Worm (Caenorhabditis elegans) whole organism, midembryonic: ENCODE measurements around the gene ttr-54.

Experiments
- T22C8.4 ChIP-seq: fragments of 200-800 bp; sonication (Bioruptor generic); IDR thresholded peaks from 2 replicates; pipeline ENCODE4 v1.3.6; 2022; ENCODE audit warnings: missing genetic modification characterization, missing compliant biosample characterization
- cog-1 ChIP-seq: sonication (generic microtip); optimal IDR thresholded peaks from 2 replicates; lab custom pipeline; 2016; ENCODE audit warnings: missing genetic modification characterization, missing compliant biosample characterization
- flt-1 ChIP-seq: fragments of 200-800 bp; sonication (Bioruptor generic); IDR thresholded peaks from 2 replicates; pipeline ENCODE4 v1.3.6; 2022; ENCODE audit warnings: missing genetic modification characterization, missing compliant biosample characterization
- klf-2 ChIP-seq: fragments of 200-800 bp; sonication (Bioruptor generic); conservative IDR thresholded peaks from 2 replicates; pipeline ENCODE4 v1.3.6; 2022; ENCODE audit warnings: missing genetic modification reagents, missing genetic modification characterization, missing compliant biosample characterization
- med-1 ChIP-seq: sonication (generic microtip); optimal IDR thresholded peaks from 2 replicates; lab custom pipeline; 2017; ENCODE audit warnings: missing genetic modification characterization, mild to moderate bottlenecking, missing compliant biosample characterization, antibody characterized with exemption, missing genetic modification reagents; ENCODE audit not compliant: insufficient read depth
- tab-1 ChIP-seq: fragments of 200-800 bp; sonication (Bioruptor generic); IDR thresholded peaks from 2 replicates; pipeline ENCODE4 v1.3.6; 2022; ENCODE audit warnings: missing genetic modification characterization, missing compliant biosample characterization
- ztf-23 ChIP-seq: fragments of 200-800 bp; sonication (Bioruptor generic); IDR thresholded peaks from 2 replicates; pipeline ENCODE4 v1.3.6; 2022; ENCODE audit warnings: missing genetic modification reagents, missing genetic modification characterization, missing compliant biosample characterization
- ztf-29 ChIP-seq: fragments of 200-800 bp; sonication (Bioruptor generic); IDR thresholded peaks from 2 replicates; pipeline ENCODE4 v1.3.6; 2022; ENCODE audit warnings: missing genetic modification reagents, missing genetic modification characterization, missing compliant biosample characterization

DNA sequence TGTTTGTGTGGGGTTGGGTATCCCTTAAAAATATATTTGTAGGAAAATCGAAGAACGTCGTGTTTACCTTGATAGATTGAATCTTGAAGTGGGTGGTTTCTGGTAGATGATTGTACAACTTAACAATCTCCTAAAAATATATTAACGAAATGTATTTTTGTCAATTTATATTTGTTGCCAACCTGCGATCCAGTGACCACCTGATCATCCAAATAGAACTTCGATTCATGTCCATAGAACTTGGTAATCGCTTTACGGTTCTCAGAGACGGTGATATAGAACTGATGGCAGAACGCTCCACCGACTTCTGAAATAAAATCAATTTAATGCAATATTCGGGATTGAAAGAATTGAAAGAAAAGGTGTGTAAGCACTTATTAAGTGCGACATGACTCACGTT lies 27.1 kb upstream of the ttr-54 start:
- TF ChIP-seq T22C8.4 (GFP tag; lab: Robert Waterston, UW) (no peak), flt-1 (no peak), ztf-29 (GFP tag; lab: Robert Waterston, UW) (no peak), klf-2 (GFP tag; lab: Robert Waterston, UW) (no peak), cog-1 (tag; lab: Kevin White, UChicago) (no peak), med-1 (GFP tag; lab: Kevin White, UChicago) (no peak), ztf-23 (GFP tag; lab: Robert Waterston, UW) (no peak), tab-1 (GFP tag; lab: Robert Waterston, UW) (no peak)
